Worm (Caenorhabditis elegans) whole organism, L2 larva: Measurements from ENCODE around the gene slc-25A18.1.

Experiments used
- ceh-82 ChIP-seq: fragments of 150-350 bp; optimal IDR thresholded peaks from 2 replicates; lab custom pipeline; 2014; ENCODE audit warnings: missing biosample characterization, missing genetic modification characterization
- crh-2 ChIP-seq: sonication (generic microtip); optimal IDR thresholded peaks from 2 replicates; lab custom pipeline; 2017; ENCODE audit warnings: missing biosample characterization, missing genetic modification characterization
- nhr-237 ChIP-seq: fragments of 150-350 bp; optimal IDR thresholded peaks from 2 replicates; lab custom pipeline; 2014; ENCODE audit warnings: missing biosample characterization, missing genetic modification characterization
- unc-39 ChIP-seq: fragments of 150-350 bp; optimal IDR thresholded peaks from 2 replicates; lab custom pipeline; 2014; ENCODE audit warnings: missing biosample characterization, missing genetic modification characterization

DNA sequence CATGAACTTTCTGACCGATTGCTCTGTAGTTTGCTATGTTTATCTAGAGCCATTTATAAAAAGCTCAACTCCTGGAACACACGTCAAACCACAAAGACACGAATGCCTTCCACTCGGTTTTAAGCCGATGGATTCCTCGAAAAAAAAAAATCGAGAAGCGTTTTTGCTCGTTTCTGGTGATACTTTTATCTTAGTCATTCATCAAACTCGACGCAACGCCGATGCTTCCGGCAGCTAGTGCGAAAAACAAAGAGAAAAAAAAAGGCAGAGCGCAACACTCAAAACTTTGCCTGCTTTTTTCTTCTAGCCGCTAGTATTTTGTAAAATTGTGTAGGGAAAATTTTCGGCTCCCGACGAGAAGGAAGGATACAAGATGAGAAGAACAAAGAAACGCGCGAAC lies 23.8 kb upstream of the slc-25A18.1 start:
- TF ChIP-seq nhr-237 (tag; lab: Kevin White, UChicago), result no peak
- TF ChIP-seq crh-2 (tag; lab: Kevin White, UChicago), result no peak
- no peak for TF ChIP-seq ceh-82 (tag; lab: Kevin White, UChicago)
- TF ChIP-seq unc-39 (tag; lab: Kevin White, UChicago), result no peak
